Worm (Caenorhabditis elegans) whole organism, mixed stage, embryonic: ENCODE measurements around the gene Y51B9A.6.

Source experiments
- M03D4.4 ChIP-seq: sonication (generic microtip); optimal IDR thresholded peaks from 2 replicates; lab custom pipeline; 2017; ENCODE audit warnings: mild to moderate bottlenecking, missing genetic modification characterization, missing compliant biosample characterization
- elt-3 ChIP-seq: fragments of 150-350 bp; optimal IDR thresholded peaks from 2 replicates; lab custom pipeline; 2014; ENCODE audit warnings: missing biosample characterization, missing genetic modification characterization
- hlh-1 ChIP-seq: fragments of 150-350 bp; optimal IDR thresholded peaks from 2 replicates; lab custom pipeline; 2014; ENCODE audit warnings: missing biosample characterization, missing genetic modification reagents, missing genetic modification characterization
- lin-13 ChIP-seq: fragments of 150-350 bp; optimal IDR thresholded peaks from 2 replicates; lab custom pipeline; 2014; ENCODE audit warnings: missing biosample characterization, missing genetic modification characterization
- lsy-2 ChIP-seq: fragments of 150-350 bp; optimal IDR thresholded peaks from 2 replicates; lab custom pipeline; 2014; ENCODE audit warnings: missing biosample characterization, missing genetic modification characterization
- mep-1 ChIP-seq: fragments of 150-350 bp; optimal IDR thresholded peaks from 2 replicates; lab custom pipeline; 2017; ENCODE audit warnings: missing biosample characterization, missing genetic modification reagents, missing genetic modification characterization, inconsistent platforms
- nhr-12 ChIP-seq: fragments of 150-350 bp; optimal IDR thresholded peaks from 2 replicates; lab custom pipeline; 2014; ENCODE audit warnings: missing biosample characterization, missing genetic modification characterization
- nhr-28 ChIP-seq: fragments of 150-350 bp; optimal IDR thresholded peaks from 2 replicates; lab custom pipeline; 2014; ENCODE audit warnings: missing biosample characterization, missing genetic modification characterization
- pha-4 ChIP-seq: fragments of 150-350 bp; optimal IDR thresholded peaks from 2 replicates; lab custom pipeline; 2018; ENCODE audit warnings: missing biosample characterization, missing genetic modification reagents, missing genetic modification characterization
- snpc-4 ChIP-seq: fragments of 150-350 bp; optimal IDR thresholded peaks from 2 replicates; lab custom pipeline; 2014; ENCODE audit warnings: missing biosample characterization, missing genetic modification characterization
- unc-39 ChIP-seq: fragments of 150-350 bp; optimal IDR thresholded peaks from 2 replicates; lab custom pipeline; 2014; ENCODE audit warnings: missing biosample characterization, missing genetic modification characterization
- unc-62 ChIP-seq: fragments of 150-350 bp; optimal IDR thresholded peaks from 2 replicates; lab custom pipeline; 2014; ENCODE audit warnings: missing biosample characterization, missing genetic modification reagents, missing genetic modification characterization
- ztf-11 ChIP-seq: fragments of 150-350 bp; optimal IDR thresholded peaks from 2 replicates; lab custom pipeline; 2014; ENCODE audit warnings: missing biosample characterization, missing genetic modification characterization

ce11 chrII:9379796-9380195 is 23.2 kb downstream of the Y51B9A.6 start, which contains the start of gene srh-48:
- no peak for TF ChIP-seq lin-13 (tag; lab: Kevin White, UChicago)
- TF ChIP-seq unc-62 = no peak
- TF ChIP-seq hlh-1 = no peak
- no peak for TF ChIP-seq snpc-4 (tag; lab: Kevin White, UChicago)
- no peak for TF ChIP-seq nhr-28 (tag; lab: Kevin White, UChicago)
- no peak for TF ChIP-seq unc-39 (tag; lab: Kevin White, UChicago)
- no peak for TF ChIP-seq lsy-2 (tag; lab: Kevin White, UChicago)
- no peak for TF ChIP-seq elt-3
- TF ChIP-seq nhr-12 (tag; lab: Kevin White, UChicago) = no peak
- no peak for TF ChIP-seq pha-4 (tag; lab: Kevin White, UChicago)
- no peak for TF ChIP-seq M03D4.4
- no peak for TF ChIP-seq mep-1 (tag; lab: Kevin White, UChicago)
- no peak for TF ChIP-seq ztf-11 (tag; lab: Kevin White, UChicago)
